Fruit fly (Drosophila melanogaster) Kc167 (cell line): ENCODE measurements around the gene Eip78C.

Source experiments
- Myc ChIP-seq: fragments of >200 bp; optimal IDR thresholded peaks from 2 replicates; lab custom pipeline; 2017; ENCODE audit warnings: missing external identifiers
- insv ChIP-seq: fragments of >200 bp; optimal IDR thresholded peaks from 3 replicates; lab custom pipeline; 2018; ENCODE audit warnings: missing external identifiers
- psq ChIP-seq: fragments of >200 bp; optimal IDR thresholded peaks from 2 replicates; lab custom pipeline; 2017; ENCODE audit warnings: missing external identifiers

dm6 chr3L:21279876-21280566 lies 53.6 kb downstream of the Eip78C start, which contains the start of gene AcCoAS:
- TF ChIP-seq Myc (lab: Kevin White, UChicago) (no peak), psq (lab: Kevin White, UChicago) (no peak), insv (lab: Kevin White, UChicago) (no peak)
